Worm (Caenorhabditis elegans): Measurements from ENCODE around the gene atrn-1.

atrn-1 gene

DNA sequence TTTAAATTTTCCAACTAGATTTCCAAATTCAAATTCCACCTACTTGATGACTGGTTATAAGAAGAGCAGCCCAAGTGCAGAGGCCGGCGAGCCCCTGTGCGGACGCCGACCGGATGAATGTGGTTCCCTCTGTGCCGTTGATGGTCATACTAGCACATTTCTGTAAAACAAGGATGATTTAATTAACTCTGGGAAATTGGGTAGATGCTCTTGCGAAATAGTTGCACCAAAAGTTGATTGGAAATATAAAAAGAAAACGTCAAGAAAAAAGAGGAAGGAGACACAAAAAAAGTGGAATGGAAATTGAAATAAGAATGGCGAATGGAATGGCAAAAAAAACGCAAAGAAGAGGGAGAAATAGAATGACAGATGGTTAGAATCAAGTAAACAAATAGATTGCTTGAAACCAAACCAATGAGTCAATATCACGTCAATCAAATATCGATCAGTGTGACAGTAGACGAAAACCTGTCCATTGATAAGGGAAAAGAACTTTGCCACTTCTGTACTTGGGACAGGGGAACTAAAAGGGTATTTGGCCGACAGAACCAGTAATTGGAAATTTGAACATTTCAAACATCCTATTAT is 4.6 kb upstream of the atrn-1 start, which contains the start of gene tmem-184 (continued):
- no peak for TF ChIP-seq snpc-1.1 (tag; optimal IDR thresholded peaks at IDR 0.05; ENCODE audit: insufficient read depth)
- TF ChIP-seq ZK185.1 (tag; optimal IDR thresholded peaks at IDR 0.05; ENCODE audit: poor library complexity, severe bottlenecking): peak; percentile 45
- TF ChIP-seq snpc-1.3 (tag; optimal IDR thresholded peaks at IDR 0.05; ENCODE audit: insufficient read depth): no peak
- TF ChIP-seq tbp1 (GFP tag; optimal IDR thresholded peaks at IDR 0.05): peak; percentile 31
- no peak for TF ChIP-seq hrde-1 (tag; optimal IDR thresholded peaks at IDR 0.05; ENCODE audit: borderline replicate concordance)
- TF ChIP-seq repo-1 (tag; optimal IDR thresholded peaks at IDR 0.05): no peak
- TF ChIP-seq dox-1 (GFP tag; IDR thresholded peaks at IDR 0.05): peak; percentile 31; the same call in 1 of the 2 replicates
- no peak for TF ChIP-seq sdz-38 (tag; optimal IDR thresholded peaks at IDR 0.05)
- TF ChIP-seq cebp-1 (GFP tag; IDR thresholded peaks at IDR 0.05): peak; percentile 83
- peak; percentile 93 for TF ChIP-seq cebp-1 (tag; optimal IDR thresholded peaks at IDR 0.05)
- no peak for TF ChIP-seq aptf-3 (GFP tag; IDR thresholded peaks at IDR 0.05)
- TF ChIP-seq lin-54 (GFP tag; optimal IDR thresholded peaks at IDR 0.05): peak; percentile 39
- TF ChIP-seq atf-7 (tag; optimal IDR thresholded peaks at IDR 0.05): peak; percentile 67
- TF ChIP-seq lin-40 (tag; optimal IDR thresholded peaks at IDR 0.05): peak; percentile 70
- no peak for TF ChIP-seq hmg-20 (GFP tag; IDR thresholded peaks at IDR 0.05)
- TF ChIP-seq him-1 (tag; optimal IDR thresholded peaks at IDR 0.05): no peak
- peak; percentile 79 to 86 for TF ChIP-seq let-607 (tag; optimal IDR thresholded peaks at IDR 0.05)
- no peak for TF ChIP-seq aptf-2 (GFP tag; conservative IDR thresholded peaks at IDR 0.05)
- TF ChIP-seq K12H6.12 (tag; optimal IDR thresholded peaks at IDR 0.05): no peak
- TF ChIP-seq nfya-1 (tag; optimal IDR thresholded peaks at IDR 0.05; ENCODE audit: borderline replicate concordance, insufficient read depth): no peak
- TF ChIP-seq ztf-28 (GFP tag; IDR thresholded peaks at IDR 0.05): no peak
- TF ChIP-seq F49E8.2 (tag; optimal IDR thresholded peaks at IDR 0.05; ENCODE audit: insufficient read depth): no peak
- TF ChIP-seq mes-4 (tag; optimal IDR thresholded peaks at IDR 0.05): no peak
- TF ChIP-seq lir-1 (GFP tag; conservative IDR thresholded peaks at IDR 0.05): no peak
- no peak for TF ChIP-seq rpc-1 (optimal IDR thresholded peaks at IDR 0.05)
- no peak for TF ChIP-seq rpc-1 (tag; optimal IDR thresholded peaks at IDR 0.05)
- no peak for TF ChIP-seq lin-35 (GFP tag; optimal IDR thresholded peaks at IDR 0.05)
- no peak for TF ChIP-seq egrh-3 (GFP tag; IDR thresholded peaks at IDR 0.05)
- no peak for TF ChIP-seq hmg-1.2 (GFP tag; IDR thresholded peaks at IDR 0.05)
- no peak for TF ChIP-seq T26A5.8 (tag; optimal IDR thresholded peaks at IDR 0.05)
- TF ChIP-seq nfyb-1 (GFP tag; IDR thresholded peaks at IDR 0.05): no peak
- 0 out of 2 replicates have a peak, but pooled peaks have one; percentile 10 for TF ChIP-seq lin-26 (GFP tag; IDR thresholded peaks at IDR 0.05)
- no peak for TF ChIP-seq hlh-26 (GFP tag; conservative IDR thresholded peaks at IDR 0.05)
- TF ChIP-seq zim-3 (tag; optimal IDR thresholded peaks at IDR 0.05): no peak
- TF ChIP-seq ztf-3 (GFP tag; optimal IDR thresholded peaks at IDR 0.05): no peak
- peak; percentile 2 for TF ChIP-seq nhr-90 (tag; optimal IDR thresholded peaks at IDR 0.05)
- TF ChIP-seq pbrm-1 (GFP tag; IDR thresholded peaks at IDR 0.05): no peak
- TF ChIP-seq ccch-3 (GFP tag; optimal IDR thresholded peaks at IDR 0.05): no peak
- no peak for TF ChIP-seq Y53F4B.3 (GFP tag; IDR thresholded peaks at IDR 0.05)
- no peak for TF ChIP-seq T07F8.4 (tag; optimal IDR thresholded peaks at IDR 0.05)
- no peak for TF ChIP-seq ztf-18 (tag; optimal IDR thresholded peaks at IDR 0.05)
- no peak for TF ChIP-seq hsf-1 (GFP tag; IDR thresholded peaks at IDR 0.05)
- TF ChIP-seq snpc-4 (GFP tag; optimal IDR thresholded peaks at IDR 0.05): no peak
- peak in 2 of 4 experiments; percentile 14 to 41 for TF ChIP-seq snpc-4 (tag; optimal IDR thresholded peaks at IDR 0.05)
- TF ChIP-seq nhr-80 (tag; optimal IDR thresholded peaks at IDR 0.05): peak; percentile 96
- peak; percentile 14 for TF ChIP-seq F22D6.2 (tag; optimal IDR thresholded peaks at IDR 0.05)
- TF ChIP-seq attf-5 (GFP tag; optimal IDR thresholded peaks at IDR 0.05): peak; percentile 50
- TF ChIP-seq somi-1 (GFP tag; optimal IDR thresholded peaks at IDR 0.05): no peak

All from whole organism, young adult.